Fruit fly (Drosophila melanogaster) whole organism, embryonic: ENCODE data around the gene nAChRalpha6.

Experiments
- Ada2b ChIP-seq: fragments of 200-800 bp; sonication (Bioruptor generic); IDR thresholded peaks from 2 replicates; pipeline ENCODE4 v1.3.6; 2022; ENCODE audit warnings: missing biosample characterization, missing genetic modification characterization
- Aef1 ChIP-seq: fragments of 200-800 bp; sonication (Bioruptor generic); IDR thresholded peaks from 3 replicates; pipeline ENCODE4 v1.3.6; 2022; ENCODE audit warnings: missing biosample characterization, missing genetic modification characterization
- B-H2 ChIP-seq: fragments of 200-800 bp; sonication (Bioruptor generic); optimal IDR thresholded peaks from 2 replicates; lab custom pipeline; 2018; ENCODE audit warnings: missing biosample characterization, mild to moderate bottlenecking, missing genetic modification characterization
- Bgb ChIP-seq: fragments of 200-800 bp; sonication (Bioruptor generic); IDR thresholded peaks from 2 replicates; pipeline ENCODE4 v1.3.6; 2022; ENCODE audit warnings: missing biosample characterization, missing genetic modification characterization; ENCODE audit not compliant: partially characterized antibody
- CG10979 ChIP-seq: fragments of 200-800 bp; sonication (Bioruptor generic); optimal IDR thresholded peaks from 2 replicates; lab custom pipeline; 2018; ENCODE audit warnings: missing biosample characterization, mild to moderate bottlenecking, missing genetic modification characterization, moderate library complexity
- CG11723 ChIP-seq: fragments of 200-800 bp; sonication (Bioruptor generic); optimal IDR thresholded peaks from 2 replicates; lab custom pipeline; 2017; ENCODE audit warnings: missing biosample characterization, mild to moderate bottlenecking, missing genetic modification characterization
- CG12155 ChIP-seq: fragments of 200-800 bp; sonication (Bioruptor generic); optimal IDR thresholded peaks from 3 replicates; lab custom pipeline; 2016; ENCODE audit warnings: missing biosample characterization, missing genetic modification characterization
- CG12769 ChIP-seq: fragments of 200-800 bp; sonication (Bioruptor generic); optimal IDR thresholded peaks from 2 replicates; lab custom pipeline; 2019; ENCODE audit warnings: missing biosample characterization, mild to moderate bottlenecking, missing genetic modification characterization, moderate library complexity
- CG12942 ChIP-seq: fragments of 200-800 bp; sonication (Bioruptor generic); optimal IDR thresholded peaks from 3 replicates; lab custom pipeline; 2016; ENCODE audit warnings: missing biosample characterization, missing genetic modification characterization
- CG13287 ChIP-seq: fragments of 200-800 bp; sonication (Bioruptor generic); IDR thresholded peaks from 2 replicates; pipeline ENCODE4 v1.3.6; 2022; ENCODE audit warnings: missing biosample characterization, missing genetic modification characterization; ENCODE audit not compliant: partially characterized antibody
- CG13894 ChIP-seq: fragments of 200-800 bp; sonication (Bioruptor generic); optimal IDR thresholded peaks from 3 replicates; lab custom pipeline; 2018; ENCODE audit warnings: missing biosample characterization, mild to moderate bottlenecking, missing genetic modification characterization, moderate library complexity
- CG15514 ChIP-seq: fragments of 200-800 bp; sonication (Bioruptor generic); optimal IDR thresholded peaks from 3 replicates; lab custom pipeline; 2017; ENCODE audit warnings: missing biosample characterization, missing genetic modification characterization, mild to moderate bottlenecking, moderate library complexity, missing genetic modification reagents
- CG15601 ChIP-seq: fragments of 200-800 bp; sonication (Bioruptor generic); optimal IDR thresholded peaks from 3 replicates; lab custom pipeline; 2019; ENCODE audit warnings: missing biosample characterization, mild to moderate bottlenecking, missing genetic modification characterization, moderate library complexity
- CG17612 ChIP-seq: fragments of 200-800 bp; sonication (Bioruptor generic); IDR thresholded peaks from 2 replicates; pipeline ENCODE4 v1.3.6; 2022; ENCODE audit warnings: missing biosample characterization, missing genetic modification characterization
- CG18476 ChIP-seq: fragments of 200-800 bp; sonication (Bioruptor generic); optimal IDR thresholded peaks from 2 replicates; lab custom pipeline; 2016; ENCODE audit warnings: missing biosample characterization, mild to moderate bottlenecking, missing genetic modification characterization
- CG18599 ChIP-seq: fragments of 200-800 bp; sonication (Bioruptor generic); optimal IDR thresholded peaks from 3 replicates; lab custom pipeline; 2017; ENCODE audit warnings: missing biosample characterization, missing genetic modification characterization, mild to moderate bottlenecking, moderate library complexity, missing genetic modification reagents
- CG18619 ChIP-seq: fragments of 200-800 bp; sonication (Bioruptor generic); optimal IDR thresholded peaks from 3 replicates; lab custom pipeline; 2017; ENCODE audit warnings: missing biosample characterization, mild to moderate bottlenecking, missing genetic modification characterization
- CG31224 ChIP-seq: fragments of 200-800 bp; sonication (Bioruptor generic); IDR thresholded peaks from 2 replicates; pipeline ENCODE4 v1.3.6; 2022; ENCODE audit warnings: missing biosample characterization, missing genetic modification characterization
- CG32532 ChIP-seq: fragments of 200-800 bp; sonication (Bioruptor generic); IDR thresholded peaks from 2 replicates; pipeline ENCODE4 v1.3.6; 2022; ENCODE audit warnings: missing biosample characterization, missing genetic modification characterization
- CG4707 ChIP-seq: fragments of 200-800 bp; sonication (Bioruptor generic); optimal IDR thresholded peaks from 2 replicates; lab custom pipeline; 2018; ENCODE audit warnings: missing biosample characterization, mild to moderate bottlenecking, missing genetic modification characterization, moderate library complexity
- CG4854 ChIP-seq: fragments of 200-800 bp; sonication (Bioruptor generic); optimal IDR thresholded peaks from 2 replicates; lab custom pipeline; 2016; ENCODE audit warnings: missing biosample characterization, missing genetic modification characterization, inconsistent platforms
- CG7556 ChIP-seq: fragments of 200-800 bp; sonication (Bioruptor generic); optimal IDR thresholded peaks from 2 replicates; lab custom pipeline; 2017; ENCODE audit warnings: missing biosample characterization, mild to moderate bottlenecking, missing genetic modification characterization
- CG8290 ChIP-seq, 3 experiments: fragments of 200-800 bp; sonication (Bioruptor generic); optimal IDR thresholded peaks; 2 replicates each; lab custom pipeline; 2016 to 2019; ENCODE audit warnings: missing biosample characterization in 3 of 3, missing genetic modification characterization in 3 of 3, mild to moderate bottlenecking in 2 of 3, moderate library complexity in 1 of 3
- CG9727 ChIP-seq: fragments of 200-800 bp; sonication (Bioruptor generic); optimal IDR thresholded peaks from 3 replicates; lab custom pipeline; 2017; ENCODE audit warnings: missing biosample characterization, mild to moderate bottlenecking, missing genetic modification characterization
- CG9932 ChIP-seq: fragments of 200-800 bp; sonication (Bioruptor generic); IDR thresholded peaks from 2 replicates; pipeline ENCODE4 v1.3.6; 2022; ENCODE audit warnings: missing biosample characterization, missing genetic modification characterization
- Deaf1 ChIP-seq: fragments of 200-800 bp; optimal IDR thresholded peaks from 3 replicates; lab custom pipeline; 2019; ENCODE audit warnings: missing biosample characterization, mild to moderate bottlenecking, missing genetic modification characterization, moderate library complexity
- Fer3 ChIP-seq: fragments of 200-800 bp; sonication (Bioruptor generic); optimal IDR thresholded peaks from 2 replicates; lab custom pipeline; 2018; ENCODE audit warnings: missing biosample characterization, mild to moderate bottlenecking, missing genetic modification characterization, moderate library complexity
- H15 ChIP-seq: fragments of 200-800 bp; sonication (Bioruptor generic); IDR thresholded peaks from 3 replicates; pipeline ENCODE4 v1.3.6; 2022; ENCODE audit warnings: missing biosample characterization, missing genetic modification characterization
- Hmx ChIP-seq: fragments of 200-800 bp; sonication (Bioruptor generic); optimal IDR thresholded peaks from 2 replicates; lab custom pipeline; 2016; ENCODE audit warnings: missing biosample characterization, missing genetic modification characterization
- Hr78 ChIP-seq, 2 experiments: fragments of 200-800 bp in 1 of 2; fragments of >200 bp in 1 of 2; sonication (Bioruptor generic) in 1 of 2; optimal IDR thresholded peaks; 2 replicates each; lab custom pipeline; 2017 to 2019; ENCODE audit warnings: missing biosample characterization in 2 of 2, missing genetic modification characterization in 2 of 2, mild to moderate bottlenecking in 1 of 2, moderate library complexity in 1 of 2
- Pdp1 ChIP-seq, 2 experiments: fragments of 200-800 bp; sonication (Bioruptor generic); optimal IDR thresholded peaks; 3 replicates each; lab custom pipeline; 2016; ENCODE audit warnings: missing biosample characterization in 2 of 2, missing genetic modification characterization in 2 of 2, mild to moderate bottlenecking in 1 of 2, moderate library complexity in 1 of 2
- ac ChIP-seq: fragments of 200-800 bp; sonication (Bioruptor generic); optimal IDR thresholded peaks from 3 replicates; lab custom pipeline; 2017; ENCODE audit warnings: missing biosample characterization, mild to moderate bottlenecking, missing genetic modification characterization
- chif ChIP-seq, 2 experiments: fragments of 200-800 bp; sonication (Bioruptor generic); optimal IDR thresholded peaks; 3 replicates each; lab custom pipeline; 2016; ENCODE audit warnings: missing biosample characterization in 2 of 2, missing genetic modification characterization in 2 of 2
- crol ChIP-seq: fragments of 200-800 bp; sonication (Bioruptor generic); IDR thresholded peaks from 2 replicates; pipeline ENCODE4 v1.3.6; 2022; ENCODE audit warnings: missing biosample characterization, missing genetic modification characterization
- cwo ChIP-seq: fragments of 200-800 bp; sonication (Bioruptor generic); optimal IDR thresholded peaks from 3 replicates; lab custom pipeline; 2017; ENCODE audit warnings: missing biosample characterization, missing genetic modification characterization, mild to moderate bottlenecking, moderate library complexity, missing genetic modification reagents
- fd96Cb ChIP-seq: fragments of 200-800 bp; sonication (Bioruptor generic); optimal IDR thresholded peaks from 2 replicates; lab custom pipeline; 2018; ENCODE audit warnings: missing biosample characterization, mild to moderate bottlenecking, missing genetic modification characterization, moderate library complexity
- gce ChIP-seq: fragments of 200-800 bp; sonication (Bioruptor generic); IDR thresholded peaks from 3 replicates; pipeline ENCODE4 v1.3.6; 2022; ENCODE audit warnings: missing biosample characterization, missing genetic modification characterization
- grn ChIP-seq: fragments of 200-800 bp; sonication (Bioruptor generic); optimal IDR thresholded peaks from 3 replicates; lab custom pipeline; 2017; ENCODE audit warnings: missing biosample characterization, missing genetic modification characterization
- her ChIP-seq: fragments of 200-800 bp; sonication (Bioruptor generic); optimal IDR thresholded peaks from 2 replicates; lab custom pipeline; 2016; ENCODE audit warnings: missing biosample characterization, missing genetic modification characterization
- lbe ChIP-seq: fragments of 200-800 bp; sonication (Bioruptor generic); optimal IDR thresholded peaks from 2 replicates; lab custom pipeline; 2016; ENCODE audit warnings: missing biosample characterization, mild to moderate bottlenecking, missing genetic modification characterization
- lilli ChIP-seq: fragments of 200-800 bp; sonication (Bioruptor generic); optimal IDR thresholded peaks from 3 replicates; lab custom pipeline; 2016; ENCODE audit warnings: missing biosample characterization, missing genetic modification characterization
- pho ChIP-seq: fragments of 200-800 bp; sonication (Bioruptor generic); optimal IDR thresholded peaks from 2 replicates; lab custom pipeline; 2016; ENCODE audit warnings: missing biosample characterization, missing genetic modification characterization
- phol ChIP-seq: fragments of 200-800 bp; sonication (Bioruptor generic); optimal IDR thresholded peaks from 3 replicates; lab custom pipeline; 2018; ENCODE audit warnings: missing biosample characterization, mild to moderate bottlenecking, missing genetic modification characterization, moderate library complexity
- pita ChIP-seq: fragments of 200-800 bp; sonication (Bioruptor generic); optimal IDR thresholded peaks from 2 replicates; lab custom pipeline; 2017; ENCODE audit warnings: missing biosample characterization, mild to moderate bottlenecking, missing genetic modification characterization
- sisA ChIP-seq: fragments of 200-800 bp; sonication (Bioruptor generic); IDR thresholded peaks from 2 replicates; pipeline ENCODE4 v1.3.6; 2022; ENCODE audit warnings: missing biosample characterization, missing genetic modification characterization
- sna ChIP-seq: fragments of 200-800 bp; sonication (Bioruptor generic); IDR thresholded peaks from 2 replicates; pipeline ENCODE4 v1.3.6; 2022; ENCODE audit warnings: missing biosample characterization, missing genetic modification characterization; ENCODE audit not compliant: partially characterized antibody

Gene nAChRalpha6

DNA sequence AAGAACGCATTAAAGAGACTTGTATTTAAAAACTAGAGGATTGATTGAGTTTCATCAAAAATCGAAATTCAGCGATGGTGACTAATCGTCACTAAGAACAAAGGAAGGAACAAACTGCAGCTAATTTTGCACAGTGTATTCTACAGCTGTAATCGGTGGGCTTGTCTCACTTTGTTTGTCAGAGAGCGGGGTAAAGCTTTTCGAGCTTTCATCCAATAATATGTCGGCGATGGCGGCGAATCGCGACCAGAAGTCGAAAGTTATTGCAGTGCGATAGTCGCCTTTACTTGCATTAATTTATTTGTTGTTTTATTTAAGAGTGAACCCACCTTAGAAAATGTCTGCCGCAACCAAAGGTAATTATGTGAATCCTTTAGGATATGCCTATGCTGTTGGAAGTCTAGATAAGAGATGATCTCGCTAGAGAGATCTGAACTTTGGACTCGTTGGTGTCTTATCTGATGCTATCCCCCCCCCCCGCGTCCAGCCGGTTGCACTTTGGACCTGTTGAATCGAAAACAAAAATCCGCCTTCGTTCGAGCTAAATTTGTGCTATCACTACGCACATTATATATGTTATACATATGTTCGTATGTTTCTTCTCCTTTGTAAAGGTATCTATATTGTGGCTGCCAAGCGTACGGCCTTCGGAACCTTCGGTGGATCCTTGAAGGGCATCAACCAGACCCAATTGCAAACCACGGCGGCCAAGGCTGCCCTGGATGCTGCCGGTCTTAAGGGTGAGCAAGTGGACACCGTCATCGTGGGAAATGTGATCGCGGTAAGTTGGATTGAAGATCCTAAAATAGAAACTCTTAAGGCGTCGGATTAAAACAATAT is 29.2 kb upstream of the nAChRalpha6 start, which contains the start of gene yip2:
Gene yip2, plus strand, starts transcription at position 243 of the 840 bp plus-strand sequence.
- TF ChIP-seq Deaf1 (tag; lab: Kevin White, UChicago) (peak; percentile 49), pho (peak; percentile 58), CG9727 (peak; percentile 39), CG7556 (GFP tag; lab: Kevin White, UChicago) (peak; percentile 65), B-H2 (GFP tag; lab: Kevin White, UChicago) (peak; percentile 66), CG18476 (GFP tag; lab: Kevin White, UChicago) (no peak), cwo (GFP tag; lab: Kevin White, UChicago) (peak; percentile 35), fd96Cb (tag; lab: Kevin White, UChicago) (peak; percentile 1), CG4707 (peak; percentile 59), Hmx (GFP tag; lab: Kevin White, UChicago) (peak; percentile 26), Aef1 (GFP tag; lab: Robert Waterston, UW) (0 out of 3 replicates have a peak, but pooled peaks have one; percentile 11), CG12769 (tag; lab: Kevin White, UChicago) (peak; percentile 74), CG18619 (GFP tag; lab: Kevin White, UChicago) (peak; percentile 41), lbe (GFP tag; lab: Kevin White, UChicago) (peak; percentile 75), CG12155 (GFP tag; lab: Kevin White, UChicago) (peak; percentile 15), CG18599 (GFP tag; lab: Kevin White, UChicago) (peak; percentile 73), CG15514 (GFP tag; lab: Kevin White, UChicago) (peak; percentile 63), crol (peak; percentile 66), CG13287 (GFP tag; lab: Robert Waterston, UW) (peak; percentile 66), gce (GFP tag; lab: Robert Waterston, UW) (peak; percentile 64; the same call in 1 of the 3 replicates), Pdp1 (GFP tag; optimal IDR thresholded peaks at IDR 0.05; lab: Kevin White, UChicago) (peak; percentile 45 to 47), phol (tag; lab: Kevin White, UChicago) (peak; percentile 53), Bgb (0 out of 2 replicates have a peak, but pooled peaks have one; percentile 11), Fer3 (peak; percentile 58), CG4854 (GFP tag; lab: Kevin White, UChicago) (peak; percentile 5), CG10979 (tag; lab: Kevin White, UChicago) (peak; percentile 34), lilli (GFP tag; lab: Kevin White, UChicago) (peak; percentile 69), her (GFP tag; lab: Kevin White, UChicago) (peak; percentile 75), CG17612 (GFP tag; lab: Robert Waterston, UW) (no peak), chif (GFP tag; optimal IDR thresholded peaks at IDR 0.05; lab: Kevin White, UChicago) (peak in 1 of 2 experiments; percentile 28), CG11723 (GFP tag; lab: Kevin White, UChicago) (peak; percentile 33), CG12942 (GFP tag; lab: Kevin White, UChicago) (peak; percentile 34), grn (GFP tag; lab: Kevin White, UChicago) (peak; percentile 78), Hr78 (GFP tag; optimal IDR thresholded peaks at IDR 0.05; lab: Kevin White, UChicago) (peak in 1 of 2 experiments; percentile 33), CG8290 (GFP tag; optimal IDR thresholded peaks at IDR 0.05; lab: Kevin White, UChicago) (no peak), CG8290 (tag; optimal IDR thresholded peaks at IDR 0.05; lab: Kevin White, UChicago) (peak in 1 of 2 experiments; percentile 86), pita (GFP tag; lab: Kevin White, UChicago) (no peak), Ada2b (peak; percentile 69), CG13894 (peak; percentile 65), ac (GFP tag; lab: Kevin White, UChicago) (no peak), CG15601 (peak; percentile 30), sna (no peak), CG32532 (GFP tag; lab: Robert Waterston, UW) (peak; percentile 63; the same call in 1 of the 2 replicates), CG31224 (GFP tag; lab: Robert Waterston, UW) (no peak; the same call in none of the 2 replicates), CG9932 (peak; percentile 71), H15 (GFP tag; lab: Robert Waterston, UW) (peak; percentile 31; the same call in 1 of the 3 replicates), sisA (GFP tag; lab: Robert Waterston, UW) (0 out of 2 replicates have a peak, but pooled peaks have one; percentile 17)
